Worm (Caenorhabditis elegans): ENCODE measurements around the gene isy-1.

The isy-1 gene

DNA sequence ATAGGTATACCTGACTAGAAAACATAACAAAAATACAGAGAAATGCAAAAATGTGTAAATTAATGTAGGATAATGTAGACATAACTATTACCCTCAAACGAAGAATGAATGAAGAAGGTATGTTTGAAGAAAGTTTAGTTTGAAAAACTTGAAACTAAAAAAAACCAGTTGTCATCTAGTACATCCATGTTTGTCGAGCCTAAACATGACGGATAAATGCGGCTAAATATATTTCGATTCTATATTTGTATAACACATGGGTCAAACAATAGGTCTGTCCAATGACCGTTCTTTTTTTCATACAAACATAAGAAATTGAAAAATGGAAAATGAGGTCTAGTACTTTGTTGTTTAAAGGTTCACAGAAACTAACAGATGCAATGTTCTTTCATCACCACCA is 30.4 kb downstream of the isy-1 start, which contains the start of gene F17C11.22:
TSS of gene F17C11.22 (minus strand) at position 101 of the 400 bp plus-strand sequence.
- TF ChIP-seq dao-5 (tag; optimal IDR thresholded peaks at IDR 0.05) (no peak), W03F9.2 (tag; optimal IDR thresholded peaks at IDR 0.05) (no peak), him-1 (tag; optimal IDR thresholded peaks at IDR 0.05) (no peak)

DNA sequence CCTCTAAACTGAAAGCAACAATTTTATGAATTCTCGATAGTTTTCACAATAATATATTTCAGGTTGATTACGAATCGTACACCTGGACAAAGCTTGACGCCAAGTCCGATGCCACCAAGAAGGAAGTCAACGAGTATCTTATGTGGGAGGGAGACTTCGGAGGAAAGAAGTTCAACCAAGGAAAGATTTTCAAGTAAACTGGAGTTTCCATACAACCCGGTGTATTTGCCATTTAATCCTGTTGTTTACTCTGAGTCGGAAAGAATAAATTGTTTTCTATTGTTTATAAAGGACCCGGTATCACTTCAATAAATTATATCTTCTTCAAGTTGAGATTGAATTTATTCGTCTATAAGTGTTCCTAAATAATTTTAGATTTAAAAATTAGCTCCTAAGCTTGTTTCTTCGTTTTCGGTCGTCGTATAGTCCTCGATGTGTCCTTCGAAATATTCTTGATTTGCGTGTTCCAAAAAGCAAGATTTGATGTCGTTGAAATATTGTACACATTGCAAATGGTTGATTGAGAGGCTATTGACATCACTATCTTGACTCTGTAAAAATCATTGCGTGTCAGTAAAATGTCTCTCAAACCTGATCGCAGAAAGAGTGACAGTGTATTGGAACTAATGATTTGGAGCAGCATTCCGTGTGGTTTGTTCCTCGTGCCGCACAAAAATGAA is 32.8 kb downstream of the isy-1 start:
- TF ChIP-seq him-1 (tag; optimal IDR thresholded peaks at IDR 0.05) (no peak), W03F9.2 (tag; optimal IDR thresholded peaks at IDR 0.05) (no peak), dao-5 (tag; optimal IDR thresholded peaks at IDR 0.05) (no peak)

DNA sequence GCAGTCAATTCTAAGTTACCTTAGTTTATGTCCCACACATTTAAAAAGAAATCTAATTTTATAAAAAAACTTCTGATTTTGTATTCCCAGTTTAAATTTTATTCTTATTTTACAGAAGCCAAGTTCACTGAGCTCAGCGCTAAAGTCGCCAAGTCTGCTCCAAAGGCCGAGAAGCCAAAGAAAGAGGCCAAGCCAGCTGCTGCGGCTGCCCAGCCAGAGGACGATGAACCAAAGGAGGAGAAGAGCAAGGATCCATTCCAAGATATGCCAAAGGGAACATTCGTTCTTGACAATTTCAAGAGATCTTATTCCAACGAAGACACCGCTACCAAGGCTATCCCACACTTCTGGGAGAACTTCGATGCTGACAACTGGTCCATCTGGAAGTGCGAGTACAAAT is 33.6 kb downstream of the isy-1 start:
- TF ChIP-seq W03F9.2 (tag; optimal IDR thresholded peaks at IDR 0.05) (no peak), dao-5 (tag; optimal IDR thresholded peaks at IDR 0.05) (no peak), him-1 (tag; optimal IDR thresholded peaks at IDR 0.05) (no peak)

DNA sequence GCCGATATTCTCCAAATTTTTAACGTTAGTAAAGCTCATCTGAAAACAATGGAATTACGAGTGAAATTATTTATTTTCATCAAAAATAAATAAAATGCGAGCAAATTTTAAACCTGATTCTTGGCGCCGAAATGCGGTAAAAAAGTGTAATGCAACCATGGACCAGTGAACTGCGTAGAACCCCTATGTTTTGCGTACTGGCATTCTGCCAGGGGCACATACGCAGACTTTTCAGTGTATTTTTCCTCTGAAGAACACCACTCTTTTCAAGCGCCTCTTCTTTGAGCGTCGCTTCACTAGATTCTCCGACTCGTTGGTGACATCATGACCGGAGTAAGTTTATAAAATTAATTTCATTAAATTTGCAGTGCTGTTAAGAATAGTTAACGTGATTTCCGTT is 35.0 kb downstream of the isy-1 start, which contains the start of the genes ctf-4 and eef-1G:
TSS of gene ctf-4 (minus strand) at position 39 of the 400 bp plus-strand sequence.
TSS of gene eef-1G (plus strand) at position 219 of the 400 bp plus-strand sequence.
- TF ChIP-seq dao-5 (tag; optimal IDR thresholded peaks at IDR 0.05) (no peak), W03F9.2 (tag; optimal IDR thresholded peaks at IDR 0.05) (peak; percentile 97), him-1 (tag; optimal IDR thresholded peaks at IDR 0.05) (peak; percentile 89)

DNA sequence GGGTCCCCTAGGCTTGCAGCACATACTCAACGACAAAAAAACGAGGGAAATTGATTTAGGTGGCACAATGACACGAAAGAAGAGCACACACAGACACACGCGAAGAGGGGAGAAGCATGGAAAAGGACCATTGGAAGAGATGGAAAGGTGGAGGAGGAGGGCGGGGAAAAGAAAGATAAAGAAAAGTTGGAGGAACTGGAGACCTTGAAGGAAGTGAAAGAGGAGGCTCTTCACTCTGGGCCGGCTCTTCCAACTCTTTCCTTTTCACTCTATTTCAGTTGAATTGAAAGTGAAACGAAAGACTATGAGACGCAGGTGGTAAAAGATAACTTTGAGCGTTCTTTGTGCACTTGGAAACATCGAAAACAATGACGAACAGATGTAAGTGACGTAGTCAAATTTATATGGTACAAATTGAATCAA is 39.0 kb downstream of the isy-1 start:
- TF ChIP-seq him-1 (tag; optimal IDR thresholded peaks at IDR 0.05) (peak; percentile 73), W03F9.2 (tag; optimal IDR thresholded peaks at IDR 0.05) (peak; percentile 42), dao-5 (tag; optimal IDR thresholded peaks at IDR 0.05) (no peak)

DNA sequence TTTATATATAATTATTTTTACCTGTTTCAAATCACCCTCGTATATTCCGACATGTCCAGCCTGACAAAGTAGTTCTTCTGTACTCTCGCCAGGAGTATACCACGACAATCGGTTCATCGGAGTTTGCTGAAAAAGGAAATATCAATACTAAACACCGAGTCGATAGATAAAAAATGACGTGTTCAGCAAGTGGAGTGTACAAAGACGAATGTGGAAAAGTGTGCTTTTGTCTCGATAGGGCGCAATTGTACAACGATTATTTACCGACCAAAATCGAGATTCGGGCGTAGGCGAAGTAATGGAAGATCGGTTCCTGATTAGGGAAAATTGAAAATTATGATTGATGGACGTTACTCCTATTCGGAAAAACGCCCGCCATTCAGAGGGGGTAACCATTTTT is 40.0 kb downstream of the isy-1 start, which contains the start of gene vps-36:
TSS of gene vps-36 (minus strand) at position 126 of the 400 bp plus-strand sequence.
- TF ChIP-seq him-1 (tag; optimal IDR thresholded peaks at IDR 0.05), result no peak
- TF ChIP-seq dao-5 (tag; optimal IDR thresholded peaks at IDR 0.05), result no peak
- TF ChIP-seq W03F9.2 (tag; optimal IDR thresholded peaks at IDR 0.05), result no peak

DNA sequence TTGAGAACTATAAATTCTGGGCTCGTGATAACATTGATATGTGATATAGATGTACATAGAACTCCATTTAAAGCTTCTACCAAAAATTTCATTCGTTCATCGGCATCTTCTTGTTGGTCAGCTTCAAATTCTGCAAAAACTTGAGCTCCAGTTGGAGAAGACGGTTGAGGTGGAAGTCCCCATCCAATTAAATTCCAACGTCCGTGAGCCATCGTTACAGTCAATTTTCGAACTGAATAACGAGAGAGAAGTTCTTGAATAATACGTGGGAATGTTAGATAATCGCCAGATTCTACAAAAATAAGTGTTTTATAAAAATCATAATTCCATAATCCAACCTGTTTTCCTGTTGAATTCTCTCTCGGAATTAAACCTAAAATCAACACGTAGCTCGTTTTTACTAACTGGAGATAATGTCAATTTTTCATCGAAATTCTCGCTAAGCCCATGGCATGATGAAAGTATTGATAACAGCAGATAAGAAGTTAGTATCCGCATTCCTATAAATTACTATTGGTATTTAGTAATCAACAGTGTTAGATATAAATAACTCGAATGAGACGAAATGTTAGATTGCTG is 42.1 kb downstream of the isy-1 start, which contains the start of gene pigt-1:
TSS of gene pigt-1 (minus strand) at position 500 of the 579 bp plus-strand sequence.
- TF ChIP-seq W03F9.2 (tag; optimal IDR thresholded peaks at IDR 0.05) (peak; percentile 11), dao-5 (tag; optimal IDR thresholded peaks at IDR 0.05) (no peak)

DNA sequence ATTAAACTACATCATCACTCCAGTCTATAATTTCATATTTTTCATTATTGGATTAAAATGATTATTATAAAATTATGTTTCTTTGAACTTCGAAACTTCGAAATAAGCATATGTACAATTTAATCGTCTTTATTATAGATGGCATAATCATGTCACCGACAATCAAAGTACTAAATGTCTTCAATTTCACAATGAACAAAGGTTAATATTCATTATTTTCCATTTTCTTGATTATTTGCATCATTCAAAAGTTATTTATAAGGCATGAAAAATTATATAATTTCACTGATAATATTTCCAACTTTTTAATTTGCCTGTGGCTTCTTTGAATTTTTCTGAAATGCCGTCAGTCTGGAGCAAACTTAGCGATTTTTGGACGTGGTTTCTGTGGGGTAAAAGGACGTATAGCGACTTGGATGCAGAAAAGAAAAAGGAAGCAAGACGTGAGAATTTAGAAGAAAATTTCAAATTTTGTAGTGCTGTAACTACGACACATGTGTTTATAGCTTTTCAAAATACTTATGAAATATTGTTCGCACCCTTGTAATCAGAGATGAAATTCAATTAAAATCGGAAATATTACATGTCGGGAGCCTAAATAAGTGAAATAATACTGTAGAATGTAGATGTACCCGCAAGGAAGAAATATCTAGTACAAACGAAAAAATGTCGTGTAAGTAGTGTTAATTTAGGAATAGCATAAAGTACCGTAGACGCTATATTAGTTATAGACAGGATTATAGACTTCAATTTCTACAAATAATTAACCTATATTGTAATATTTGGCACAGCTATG is 44.6 kb downstream of the isy-1 start, which contains the start of gene F17C11.13:
TSS of gene F17C11.13 (plus strand) at position 243 of the 796 bp plus-strand sequence.
- TF ChIP-seq W03F9.2 (tag; optimal IDR thresholded peaks at IDR 0.05), result no peak
- no peak for TF ChIP-seq dao-5 (tag; optimal IDR thresholded peaks at IDR 0.05)
- no peak for TF ChIP-seq him-1 (tag; optimal IDR thresholded peaks at IDR 0.05)

DNA sequence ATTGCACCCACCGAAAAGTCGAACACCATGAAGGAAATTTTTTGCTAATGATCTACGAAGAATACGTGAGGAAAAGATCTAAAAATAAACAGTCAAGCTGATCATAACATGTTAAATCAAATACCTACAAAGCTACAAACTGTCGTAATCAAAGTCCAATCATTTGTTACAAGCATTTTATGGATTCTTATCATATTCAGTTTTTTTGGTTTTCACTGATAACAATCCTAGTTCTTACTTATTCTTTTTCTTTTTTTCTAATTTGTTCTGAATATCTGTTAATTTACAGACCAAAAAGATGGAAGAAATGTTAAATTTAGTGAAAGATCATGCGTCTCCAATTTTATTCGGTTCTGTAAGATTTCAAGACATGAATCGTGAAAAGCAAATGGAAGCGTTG is 45.7 kb downstream of the isy-1 start, which contains the start of gene F17C11.6:
TSS of gene F17C11.6 (plus strand) at position 290 of the 400 bp plus-strand sequence.
- TF ChIP-seq dao-5 (tag; optimal IDR thresholded peaks at IDR 0.05) (no peak), W03F9.2 (tag; optimal IDR thresholded peaks at IDR 0.05) (no peak), him-1 (tag; optimal IDR thresholded peaks at IDR 0.05) (no peak)

DNA sequence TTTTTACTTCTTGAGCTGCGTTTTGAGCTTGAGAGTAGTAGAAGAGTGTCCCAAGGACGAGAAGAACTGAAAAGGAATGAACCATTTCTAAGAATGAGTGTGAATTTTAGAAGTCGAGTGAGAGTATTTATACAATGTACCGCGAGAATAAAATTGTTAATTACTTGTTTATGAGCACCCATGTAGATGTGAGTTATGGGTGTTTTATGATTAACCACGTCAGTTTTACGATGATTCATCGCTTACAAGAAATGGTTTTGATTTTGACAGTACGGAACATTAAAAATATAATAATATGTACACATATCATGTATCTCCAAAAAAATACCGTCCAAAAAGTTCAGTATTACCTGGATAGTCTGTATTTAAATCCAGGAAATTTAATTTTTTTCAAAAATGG is 46.2 kb downstream of the isy-1 start, which contains the start of gene clec-221:
TSS of gene clec-221 (minus strand) at position 101 of the 400 bp plus-strand sequence.
- TF ChIP-seq dao-5 (tag; optimal IDR thresholded peaks at IDR 0.05) (no peak), W03F9.2 (tag; optimal IDR thresholded peaks at IDR 0.05) (no peak), him-1 (tag; optimal IDR thresholded peaks at IDR 0.05) (no peak)

DNA sequence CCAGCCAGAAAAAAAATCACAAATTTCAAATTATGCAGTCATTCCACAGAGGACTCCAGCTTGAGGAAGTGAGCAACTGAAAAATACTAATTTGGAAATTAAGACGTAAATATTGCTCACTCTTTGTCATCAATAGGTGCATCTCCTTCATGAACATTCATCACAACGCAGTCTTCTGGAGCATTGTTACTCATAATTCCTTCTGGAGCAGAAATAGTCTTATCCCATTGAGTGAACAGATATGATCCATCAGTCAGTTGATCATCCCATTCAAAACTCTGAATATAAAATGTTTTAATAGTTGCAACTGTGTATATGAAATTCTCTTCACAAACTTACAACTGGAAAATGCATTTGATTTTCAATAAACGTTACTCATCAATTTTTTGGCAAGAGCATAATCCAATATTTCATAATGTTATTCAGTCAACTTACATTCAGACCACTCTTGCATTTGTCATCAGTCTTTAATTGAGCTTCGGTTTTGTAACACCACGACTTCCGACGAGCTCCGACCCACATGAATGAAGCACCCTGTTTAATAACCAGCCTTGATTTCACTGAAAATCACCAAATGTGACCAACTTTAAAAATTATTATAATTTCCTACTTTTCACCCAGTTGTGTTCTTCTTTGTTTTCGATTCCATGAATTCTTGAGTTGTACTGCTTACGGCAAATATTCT is 46.9 kb downstream of the isy-1 start:
- TF ChIP-seq dao-5 (tag; optimal IDR thresholded peaks at IDR 0.05) (no peak), W03F9.2 (tag; optimal IDR thresholded peaks at IDR 0.05) (no peak), him-1 (tag; optimal IDR thresholded peaks at IDR 0.05) (no peak)

DNA sequence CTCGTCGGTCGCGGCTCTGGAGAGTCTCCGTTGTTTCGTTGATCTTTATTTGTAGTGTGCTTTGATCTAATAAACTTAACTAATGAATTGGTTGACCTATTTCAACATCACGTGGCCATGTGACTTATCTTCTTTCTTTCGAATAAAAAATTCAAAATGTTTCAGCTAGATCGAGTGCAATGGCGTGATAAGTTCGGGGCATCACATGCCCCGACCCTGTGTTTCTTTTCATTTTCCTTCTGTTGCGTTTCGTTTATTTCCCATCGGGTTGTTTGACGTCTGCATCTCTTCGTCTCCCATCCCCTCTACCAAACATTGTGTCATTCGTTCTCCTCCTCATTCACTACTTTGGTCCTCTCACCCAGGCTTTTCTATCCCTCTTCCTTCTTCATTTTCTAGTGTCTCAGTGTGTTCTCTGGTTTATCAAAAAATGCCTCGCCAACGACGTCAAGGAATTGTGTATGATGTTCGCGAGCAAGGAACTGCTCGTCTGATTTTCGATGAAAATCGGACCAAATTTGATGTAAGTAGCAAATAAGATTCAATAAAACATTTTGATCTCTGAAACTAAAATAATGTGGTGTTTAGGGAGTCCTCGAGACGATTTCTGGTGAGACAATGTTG is 48.7 kb downstream of the isy-1 start, which contains the start of gene F17C11.4:
TSS of gene F17C11.4 (plus strand) at position 206 of the 624 bp plus-strand sequence.
- TF ChIP-seq him-1 (tag; optimal IDR thresholded peaks at IDR 0.05) (no peak), W03F9.2 (tag; optimal IDR thresholded peaks at IDR 0.05) (peak; percentile 62), dao-5 (tag; optimal IDR thresholded peaks at IDR 0.05) (no peak)
